Fruit fly (Drosophila melanogaster) whole organism, adult: ENCODE data around the gene armi.

Source experiments
- CG14711 ChIP-seq: fragments of 200-800 bp; sonication (Bioruptor generic); optimal IDR thresholded peaks from 2 replicates; lab custom pipeline; 2018; ENCODE audit warnings: missing biosample characterization, mild to moderate bottlenecking, missing genetic modification characterization, moderate library complexity
- CG33017 ChIP-seq: fragments of 200-800 bp; sonication (Bioruptor generic); optimal IDR thresholded peaks from 2 replicates; lab custom pipeline; 2018; ENCODE audit warnings: missing biosample characterization, mild to moderate bottlenecking, missing genetic modification characterization, moderate library complexity
- CG7101 ChIP-seq: fragments of 200-800 bp; sonication (Bioruptor generic); optimal IDR thresholded peaks from 2 replicates; lab custom pipeline; 2018; ENCODE audit warnings: missing biosample characterization, mild to moderate bottlenecking, missing genetic modification characterization, moderate library complexity
- Clk ChIP-seq: fragments of 200-800 bp; sonication (Bioruptor generic); optimal IDR thresholded peaks from 2 replicates; lab custom pipeline; 2017; ENCODE audit warnings: missing biosample characterization, missing genetic modification characterization
- Hr96 ChIP-seq: fragments of 200-800 bp; sonication (Bioruptor generic); optimal IDR thresholded peaks from 2 replicates; lab custom pipeline; 2016; ENCODE audit warnings: missing biosample characterization, missing genetic modification characterization
- kay ChIP-seq: fragments of 200-800 bp; sonication (Bioruptor generic); peaks from one replicate; lab custom pipeline; 2016; ENCODE audit warnings: missing biosample characterization, missing genetic modification characterization, borderline replicate concordance
- ovo ChIP-seq: fragments of 200-800 bp; sonication (Bioruptor generic); optimal IDR thresholded peaks from 2 replicates; lab custom pipeline; 2016; ENCODE audit warnings: missing biosample characterization, missing genetic modification characterization
- toe ChIP-seq: fragments of 200-800 bp; sonication (Bioruptor generic); optimal IDR thresholded peaks from 2 replicates; lab custom pipeline; 2016; ENCODE audit warnings: missing biosample characterization, missing genetic modification characterization

dm6 chr3L:3420237-3420643, 40.9 kb upstream of the armi start:
- no peak for TF ChIP-seq toe (GFP tag; lab: Kevin White, UChicago)
- no peak for TF ChIP-seq ovo
- TF ChIP-seq CG7101 (tag; lab: Kevin White, UChicago): no peak
- TF ChIP-seq Clk: no peak
- TF ChIP-seq CG33017: peak; percentile 10
- no peak for TF ChIP-seq kay
- no peak for TF ChIP-seq Hr96 (GFP tag; lab: Kevin White, UChicago)
- TF ChIP-seq CG14711: peak; percentile 26
